Fruit fly (Drosophila melanogaster): ENCODE results near the gene Gr93b.

dm6 chr3R:21823699-21824406, 19.7 kb downstream of the Gr93b start:
- TF ChIP-seq pan (optimal IDR thresholded peaks at IDR 0.05) (no peak), usp (GFP tag; optimal IDR thresholded peaks at IDR 0.05) (no peak), psq (optimal IDR thresholded peaks at IDR 0.05) (no peak), EcR (GFP tag; optimal IDR thresholded peaks at IDR 0.05) (no peak)
